Worm (Caenorhabditis elegans): ENCODE results near the gene clc-31.

Gene clc-31

DNA sequence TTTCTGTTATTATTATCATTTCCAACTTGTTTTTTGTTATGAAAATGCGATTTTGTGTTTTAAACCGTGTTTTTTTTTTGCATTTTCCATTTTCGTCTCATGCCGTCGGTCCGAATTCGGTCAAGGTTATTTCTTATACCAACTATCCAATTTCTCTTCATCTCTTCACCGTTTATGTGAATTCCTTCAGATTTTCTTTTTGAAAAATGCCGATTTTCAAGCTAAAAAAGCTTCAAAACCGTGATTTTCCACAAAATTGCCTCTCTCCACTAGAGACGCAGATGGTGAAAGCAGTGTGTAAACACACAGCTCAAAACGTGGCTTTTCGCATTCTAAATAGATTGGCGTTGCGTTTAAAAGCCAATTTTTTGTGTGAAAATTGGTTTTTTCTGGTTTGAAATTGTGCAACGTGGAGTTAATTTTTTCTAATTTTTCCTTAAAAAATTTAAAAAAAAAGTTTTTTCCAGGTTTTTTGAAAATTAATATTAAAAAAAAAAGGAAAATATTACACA, 47.6 kb downstream of the clc-31 start:
- TF ChIP-seq crh-2 (tag; optimal IDR thresholded peaks at IDR 0.05) (peak; percentile 55), nhr-237 (tag; optimal IDR thresholded peaks at IDR 0.05) (no peak)

DNA sequence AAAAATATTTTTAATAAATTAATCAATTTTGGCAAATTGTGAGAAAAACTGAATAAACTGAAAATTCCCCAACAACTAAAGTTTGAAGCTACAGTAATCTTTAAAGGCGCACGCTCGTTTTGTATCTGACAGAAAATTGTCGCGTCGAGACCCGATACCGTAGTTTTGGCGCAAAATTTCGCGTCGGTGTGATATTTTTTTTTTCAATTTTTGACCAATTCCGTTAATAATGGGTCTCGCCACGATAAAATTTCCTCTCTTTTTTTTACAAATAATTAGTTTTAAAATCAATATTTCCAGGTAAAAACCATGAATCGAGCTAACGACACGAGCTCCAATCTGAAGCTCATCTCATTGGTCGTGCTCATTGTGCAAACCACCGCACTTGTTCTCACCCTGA, 48.2 kb downstream of the clc-31 start, which contains the start of gene nstp-4:
TSS of gene nstp-4 (plus strand) at position 301 of the 400 bp plus-strand sequence.
- no peak for TF ChIP-seq ztf-4 (tag; optimal IDR thresholded peaks at IDR 0.05)
- no peak for TF ChIP-seq crh-2 (tag; optimal IDR thresholded peaks at IDR 0.05)
- TF ChIP-seq nhr-77 (tag; optimal IDR thresholded peaks at IDR 0.05) = no peak
- no peak for TF ChIP-seq Y55F3AM.14 (GFP tag; optimal IDR thresholded peaks at IDR 0.05)
- TF ChIP-seq nhr-129 (tag; optimal IDR thresholded peaks at IDR 0.05) = no peak
- TF ChIP-seq lin-11 (tag; optimal IDR thresholded peaks at IDR 0.05) = no peak
- no peak for TF ChIP-seq unc-62 (GFP tag; optimal IDR thresholded peaks at IDR 0.05)
- no peak for TF ChIP-seq sma-9 (GFP tag; optimal IDR thresholded peaks at IDR 0.05)
- TF ChIP-seq sma-9 (tag; optimal IDR thresholded peaks at IDR 0.05) = no peak
- no peak for TF ChIP-seq aly-2 (tag; optimal IDR thresholded peaks at IDR 0.05)
- no peak for TF ChIP-seq ceh-82 (tag; optimal IDR thresholded peaks at IDR 0.05)
- no peak for TF ChIP-seq lsy-2 (tag; optimal IDR thresholded peaks at IDR 0.05)
- TF ChIP-seq F13H6.1 (tag; optimal IDR thresholded peaks at IDR 0.05) = no peak
- TF ChIP-seq alr-1 (tag; optimal IDR thresholded peaks at IDR 0.05) = no peak
- TF ChIP-seq nhr-6 (tag; optimal IDR thresholded peaks at IDR 0.05) = no peak
- TF ChIP-seq ceh-16 (tag; optimal IDR thresholded peaks at IDR 0.05) = no peak
